Fruit fly (Drosophila melanogaster): ENCODE measurements around the gene PGRP-LD.
A peak's percentile ranks its signal among the peaks of the same experiment; 100 is the strongest.

Gene PGRP-LD

DNA sequence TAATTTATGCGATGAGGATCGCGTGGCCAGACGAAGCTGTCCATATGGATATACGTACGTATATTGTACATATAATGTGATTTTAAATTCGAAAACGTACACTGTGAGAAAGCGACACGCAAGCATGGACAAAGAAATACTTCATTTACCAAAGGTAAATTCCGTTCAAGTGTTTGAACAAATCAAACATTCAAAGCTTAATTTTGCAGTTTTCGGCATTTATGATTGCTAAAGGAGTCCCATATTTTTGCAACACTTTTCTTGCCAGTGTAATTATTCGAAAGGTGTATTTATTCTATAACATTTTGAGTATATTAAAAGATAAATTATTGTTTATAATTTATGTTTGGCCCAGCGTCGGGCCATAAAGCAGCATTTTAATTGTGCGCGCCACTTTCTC lies 39.5 kb downstream of the PGRP-LD start (continued):
- TF ChIP-seq CG4404 (GFP tag; IDR thresholded peaks at IDR 0.05), result no peak
- TF ChIP-seq CG15269 (tag; optimal IDR thresholded peaks at IDR 0.05), result peak; percentile 61
- TF ChIP-seq schlank (tag; optimal IDR thresholded peaks at IDR 0.05), result no peak
- TF ChIP-seq CG17361 (GFP tag; IDR thresholded peaks at IDR 0.05), result peak; percentile 44; the same call in 1 of the 3 replicates
- peak; percentile 23 for TF ChIP-seq phol (tag; optimal IDR thresholded peaks at IDR 0.05)
- TF ChIP-seq CG4730 (GFP tag; IDR thresholded peaks at IDR 0.05), result 0 out of 2 replicates have a peak, but pooled peaks have one; percentile 14
- TF ChIP-seq ken (GFP tag; IDR thresholded peaks at IDR 0.05), result no peak
- no peak for TF ChIP-seq Nf-YC (tag; optimal IDR thresholded peaks at IDR 0.05)
- no peak for TF ChIP-seq hkb (optimal IDR thresholded peaks at IDR 0.05)
- TF ChIP-seq hkb (GFP tag; IDR thresholded peaks at IDR 0.05), result peak; percentile 26; the same call in 1 of the 2 replicates
- TF ChIP-seq CG1233 (GFP tag; optimal IDR thresholded peaks at IDR 0.05), result no peak
- TF ChIP-seq bab2 (GFP tag; optimal IDR thresholded peaks at IDR 0.05), result peak; percentile 18
- no peak for TF ChIP-seq pan (optimal IDR thresholded peaks at IDR 0.05)
- TF ChIP-seq pan (GFP tag; optimal IDR thresholded peaks at IDR 0.05 in 1 of 2, IDR thresholded peaks at IDR 0.05 in 1 of 2), result peak in 1 of 2 experiments; percentile 44
- TF ChIP-seq gcm2 (GFP tag; optimal IDR thresholded peaks at IDR 0.05), result no peak
- TF ChIP-seq CG33213 (GFP tag; optimal IDR thresholded peaks at IDR 0.05), result no peak
- 0 out of 2 replicates have a peak, but pooled peaks have one; percentile 41 for TF ChIP-seq seq (GFP tag; IDR thresholded peaks at IDR 0.05)
- peak; percentile 57 for TF ChIP-seq mam (GFP tag; optimal IDR thresholded peaks at IDR 0.05)
- TF ChIP-seq CG12744 (GFP tag; optimal IDR thresholded peaks at IDR 0.05), result peak; percentile 26
- TF ChIP-seq cato (GFP tag; optimal IDR thresholded peaks at IDR 0.05; ENCODE audit: borderline replicate concordance), result peak; percentile 2
- peak; percentile 9 to 41 for TF ChIP-seq Pdp1 (GFP tag; optimal IDR thresholded peaks at IDR 0.05)
- peak; percentile 11 for TF ChIP-seq caup (GFP tag; optimal IDR thresholded peaks at IDR 0.05; ENCODE audit: severe bottlenecking)
- TF ChIP-seq fu2 (GFP tag; optimal IDR thresholded peaks at IDR 0.05), result no peak
- TF ChIP-seq bcd (GFP tag; optimal IDR thresholded peaks at IDR 0.05), result peak; percentile 45
- no peak for TF ChIP-seq Neu2 (GFP tag; optimal IDR thresholded peaks at IDR 0.05; ENCODE audit: borderline replicate concordance)
- no peak for TF ChIP-seq CG4328 (GFP tag; optimal IDR thresholded peaks at IDR 0.05)
- TF ChIP-seq CG9727 (GFP tag; optimal IDR thresholded peaks at IDR 0.05), result peak; percentile 36
- TF ChIP-seq otp (GFP tag; IDR thresholded peaks at IDR 0.05), result no peak
- TF ChIP-seq tgo (GFP tag; IDR thresholded peaks at IDR 0.05), result peak; percentile 45; the same call in 2 of the 3 replicates
- peak; percentile 14; the same call in 1 of the 2 replicates for TF ChIP-seq ranshi (GFP tag; IDR thresholded peaks at IDR 0.05)
- no peak for TF ChIP-seq h (optimal IDR thresholded peaks at IDR 0.05)
- no peak for TF ChIP-seq tll (GFP tag; optimal IDR thresholded peaks at IDR 0.05)
- TF ChIP-seq prd (optimal IDR thresholded peaks at IDR 0.05), result no peak
- peak; percentile 47; the same call in 2 of the 3 replicates for TF ChIP-seq prd (GFP tag; IDR thresholded peaks at IDR 0.05)
- no peak for TF ChIP-seq CG2129 (GFP tag; IDR thresholded peaks at IDR 0.05; ENCODE audit: partially characterized antibody)
- TF ChIP-seq CG2712 (tag; optimal IDR thresholded peaks at IDR 0.05), result peak; percentile 29

DNA sequence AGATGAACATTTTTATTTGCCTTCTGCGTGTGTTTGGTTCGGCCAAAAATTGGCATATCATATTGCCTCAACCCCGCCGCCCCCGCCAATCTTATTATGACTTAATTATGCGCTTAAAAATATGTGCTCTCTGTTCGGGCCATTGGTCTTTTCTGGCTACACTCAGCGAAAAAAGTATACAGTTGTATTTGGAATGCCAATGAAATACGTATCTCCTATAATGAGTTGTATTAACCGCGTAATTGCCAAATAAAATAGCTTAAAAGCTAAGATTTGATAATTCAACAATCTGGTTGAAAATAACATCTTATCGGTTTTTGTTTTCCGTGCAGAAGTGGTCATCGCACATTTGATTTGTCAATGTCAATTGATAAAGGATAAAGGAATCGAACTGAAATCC lies 40.2 kb downstream of the PGRP-LD start:
- TF ChIP-seq schlank (tag; optimal IDR thresholded peaks at IDR 0.05), result no peak
- TF ChIP-seq H2.0 (GFP tag; IDR thresholded peaks at IDR 0.05), result no peak
- no peak for TF ChIP-seq CG2875 (GFP tag; optimal IDR thresholded peaks at IDR 0.05)
- no peak for TF ChIP-seq CG3838 (GFP tag; optimal IDR thresholded peaks at IDR 0.05)
- no peak for TF ChIP-seq hkb (optimal IDR thresholded peaks at IDR 0.05)
- TF ChIP-seq hkb (GFP tag; IDR thresholded peaks at IDR 0.05), result no peak
- no peak for TF ChIP-seq bigmax (GFP tag; optimal IDR thresholded peaks at IDR 0.05)
- TF ChIP-seq TFAM (GFP tag; optimal IDR thresholded peaks at IDR 0.05), result no peak
- TF ChIP-seq CG31365 (tag; optimal IDR thresholded peaks at IDR 0.05), result no peak
- TF ChIP-seq Ada2b (GFP tag; IDR thresholded peaks at IDR 0.05), result no peak
- TF ChIP-seq CG6654 (GFP tag; optimal IDR thresholded peaks at IDR 0.05), result no peak
- no peak for TF ChIP-seq gt (GFP tag; IDR thresholded peaks at IDR 0.05)
- no peak for TF ChIP-seq CG13775 (GFP tag; optimal IDR thresholded peaks at IDR 0.05)
- TF ChIP-seq crc (GFP tag; optimal IDR thresholded peaks at IDR 0.05), result no peak
- no peak for TF ChIP-seq ranshi (GFP tag; IDR thresholded peaks at IDR 0.05)
- TF ChIP-seq cad (GFP tag; optimal IDR thresholded peaks at IDR 0.05), result no peak
- peak; percentile 87 for TF ChIP-seq Ets65A (GFP tag)
- no peak for TF ChIP-seq NfI (GFP tag; optimal IDR thresholded peaks at IDR 0.05)
- TF ChIP-seq mam (GFP tag; optimal IDR thresholded peaks at IDR 0.05), result peak; percentile 30
- no peak for TF ChIP-seq pzg (GFP tag; optimal IDR thresholded peaks at IDR 0.05)
- TF ChIP-seq ci (GFP tag; IDR thresholded peaks at IDR 0.05), result no peak
- no peak for TF ChIP-seq CG15696 (tag; optimal IDR thresholded peaks at IDR 0.05)
